Fruit fly (Drosophila melanogaster) whole organism, embryonic: ENCODE data around the gene CG17134.

Experiments used
- CG10366 ChIP-seq: fragments of 200-800 bp; sonication (Bioruptor generic); IDR thresholded peaks from 2 replicates; pipeline ENCODE4 v1.3.6; 2022; ENCODE audit warnings: missing biosample characterization, missing genetic modification characterization
- CG10462 ChIP-seq: fragments of 200-800 bp; sonication (Bioruptor generic); optimal IDR thresholded peaks from 2 replicates; lab custom pipeline; 2016; ENCODE audit warnings: missing biosample characterization, missing genetic modification characterization
- CG10543 ChIP-seq: fragments of 200-800 bp; sonication (Bioruptor generic); optimal IDR thresholded peaks from 3 replicates; lab custom pipeline; 2017; ENCODE audit warnings: missing biosample characterization, mild to moderate bottlenecking, missing genetic modification characterization, moderate library complexity
- CG11085 ChIP-seq: fragments of 200-800 bp; sonication (Bioruptor generic); IDR thresholded peaks from 2 replicates; pipeline ENCODE4 v1.3.6; 2022; ENCODE audit warnings: missing biosample characterization, missing genetic modification characterization
- CG11723 ChIP-seq: fragments of 200-800 bp; sonication (Bioruptor generic); optimal IDR thresholded peaks from 2 replicates; lab custom pipeline; 2017; ENCODE audit warnings: missing biosample characterization, mild to moderate bottlenecking, missing genetic modification characterization
- CG12104 ChIP-seq: fragments of 200-800 bp; sonication (Bioruptor generic); optimal IDR thresholded peaks from 3 replicates; lab custom pipeline; 2016; ENCODE audit warnings: missing biosample characterization, missing genetic modification characterization
- CG1233 ChIP-seq: fragments of 200-800 bp; sonication (Bioruptor generic); optimal IDR thresholded peaks from 4 replicates; lab custom pipeline; 2018; ENCODE audit warnings: missing biosample characterization, mild to moderate bottlenecking, missing genetic modification characterization
- CG12769 ChIP-seq: fragments of 200-800 bp; sonication (Bioruptor generic); optimal IDR thresholded peaks from 2 replicates; lab custom pipeline; 2019; ENCODE audit warnings: missing biosample characterization, mild to moderate bottlenecking, missing genetic modification characterization, moderate library complexity
- CG12942 ChIP-seq: fragments of 200-800 bp; sonication (Bioruptor generic); optimal IDR thresholded peaks from 3 replicates; lab custom pipeline; 2016; ENCODE audit warnings: missing biosample characterization, missing genetic modification characterization
- CG13775 ChIP-seq: fragments of 200-800 bp; sonication (Bioruptor generic); optimal IDR thresholded peaks from 3 replicates; lab custom pipeline; 2017; ENCODE audit warnings: missing biosample characterization, mild to moderate bottlenecking, missing genetic modification characterization
- CG14441 ChIP-seq: fragments of 200-800 bp; sonication (Bioruptor generic); IDR thresholded peaks from 2 replicates; pipeline ENCODE4 v1.3.6; 2022; ENCODE audit warnings: missing biosample characterization, missing genetic modification characterization
- CG15514 ChIP-seq: fragments of 200-800 bp; sonication (Bioruptor generic); optimal IDR thresholded peaks from 3 replicates; lab custom pipeline; 2017; ENCODE audit warnings: missing biosample characterization, missing genetic modification characterization, mild to moderate bottlenecking, moderate library complexity, missing genetic modification reagents
- CG15601 ChIP-seq: fragments of 200-800 bp; sonication (Bioruptor generic); optimal IDR thresholded peaks from 3 replicates; lab custom pipeline; 2019; ENCODE audit warnings: missing biosample characterization, mild to moderate bottlenecking, missing genetic modification characterization, moderate library complexity
- CG16779 ChIP-seq: fragments of 200-800 bp; sonication (Bioruptor generic); IDR thresholded peaks from 2 replicates; pipeline ENCODE4 v1.3.6; 2022; ENCODE audit warnings: missing biosample characterization, missing genetic modification characterization
- CG16813 ChIP-seq: fragments of 200-800 bp; sonication (Bioruptor generic); IDR thresholded peaks from 3 replicates; pipeline ENCODE4 v1.3.6; 2022; ENCODE audit warnings: missing biosample characterization, missing genetic modification characterization; ENCODE audit not compliant: partially characterized antibody
- CG17359 ChIP-seq: fragments of 200-800 bp; sonication (Bioruptor generic); optimal IDR thresholded peaks from 3 replicates; lab custom pipeline; 2018; ENCODE audit warnings: missing biosample characterization, mild to moderate bottlenecking, missing genetic modification characterization, moderate library complexity
- CG17912 ChIP-seq: fragments of 200-800 bp; sonication (Bioruptor generic); optimal IDR thresholded peaks from 2 replicates; lab custom pipeline; 2018; ENCODE audit warnings: missing biosample characterization, mild to moderate bottlenecking, missing genetic modification characterization
- CG32767 ChIP-seq: fragments of 200-800 bp; sonication (Bioruptor generic); IDR thresholded peaks from 2 replicates; pipeline ENCODE4 v1.3.6; 2022; ENCODE audit warnings: missing biosample characterization, missing genetic modification characterization
- CG32772 ChIP-seq: fragments of 200-800 bp; sonication (Bioruptor generic); IDR thresholded peaks from 2 replicates; pipeline ENCODE4 v1.3.6; 2022; ENCODE audit warnings: missing biosample characterization, missing genetic modification characterization
- CG3726 ChIP-seq: fragments of 200-800 bp; sonication (Bioruptor generic); IDR thresholded peaks from 3 replicates; pipeline ENCODE4, ENCODE4 v1.3.6; 2022; ENCODE audit warnings: missing biosample characterization, missing genetic modification characterization
- CG42726 ChIP-seq: fragments of 200-800 bp; sonication (Bioruptor generic); IDR thresholded peaks from 2 replicates; pipeline ENCODE4 v1.3.6; 2022; ENCODE audit warnings: missing biosample characterization, missing genetic modification characterization; ENCODE audit not compliant: partially characterized antibody
- CG4424 ChIP-seq: fragments of 200-800 bp; sonication (Bioruptor generic); optimal IDR thresholded peaks from 3 replicates; lab custom pipeline; 2016; ENCODE audit warnings: missing biosample characterization, missing genetic modification characterization
- CG4854 ChIP-seq: fragments of 200-800 bp; sonication (Bioruptor generic); optimal IDR thresholded peaks from 2 replicates; lab custom pipeline; 2016; ENCODE audit warnings: missing biosample characterization, missing genetic modification characterization, inconsistent platforms
- CG5245 ChIP-seq: fragments of 200-800 bp; sonication (Bioruptor generic); optimal IDR thresholded peaks from 3 replicates; lab custom pipeline; 2016; ENCODE audit warnings: missing biosample characterization, missing genetic modification characterization
- CG6175 ChIP-seq: fragments of 200-800 bp; sonication (Bioruptor generic); IDR thresholded peaks from 3 replicates; pipeline ENCODE4 v1.3.6; 2022; ENCODE audit warnings: missing biosample characterization, missing genetic modification characterization
- CG7963 ChIP-seq: fragments of 200-800 bp; sonication (Bioruptor generic); IDR thresholded peaks from 3 replicates; pipeline ENCODE4 v1.3.6; 2022; ENCODE audit warnings: missing biosample characterization, missing genetic modification characterization; ENCODE audit not compliant: partially characterized antibody
- CG9817 ChIP-seq: fragments of 200-800 bp; sonication (Bioruptor generic); optimal IDR thresholded peaks from 2 replicates; lab custom pipeline; 2018; ENCODE audit warnings: missing biosample characterization, mild to moderate bottlenecking, missing genetic modification characterization, moderate library complexity
- Camta ChIP-seq: fragments of 200-800 bp; sonication (Bioruptor generic); optimal IDR thresholded peaks from 2 replicates; lab custom pipeline; 2016; ENCODE audit warnings: missing biosample characterization, missing genetic modification characterization
- Doc2 ChIP-seq: fragments of 200-800 bp; sonication (Bioruptor generic); IDR thresholded peaks from 2 replicates; pipeline ENCODE4 v1.3.6; 2022; ENCODE audit warnings: missing biosample characterization, missing genetic modification characterization
- Dp ChIP-seq: fragments of 200-800 bp; sonication (Bioruptor generic); optimal IDR thresholded peaks from 2 replicates; lab custom pipeline; 2018; ENCODE audit warnings: missing biosample characterization, mild to moderate bottlenecking, missing genetic modification characterization, moderate library complexity
- Max ChIP-seq: fragments of 200-800 bp; sonication (Bioruptor generic); optimal IDR thresholded peaks from 2 replicates; lab custom pipeline; 2016; ENCODE audit warnings: missing biosample characterization, mild to moderate bottlenecking, missing genetic modification characterization
- Neu2 ChIP-seq: fragments of 200-800 bp; sonication (Bioruptor generic); optimal IDR thresholded peaks from 3 replicates; lab custom pipeline; 2016; ENCODE audit warnings: missing biosample characterization, missing genetic modification characterization, borderline replicate concordance
- ac ChIP-seq: fragments of 200-800 bp; sonication (Bioruptor generic); optimal IDR thresholded peaks from 3 replicates; lab custom pipeline; 2017; ENCODE audit warnings: missing biosample characterization, mild to moderate bottlenecking, missing genetic modification characterization
- ap ChIP-seq: fragments of 200-800 bp; sonication (Bioruptor generic); IDR thresholded peaks from 2 replicates; pipeline ENCODE4 v1.3.6; 2022; ENCODE audit warnings: missing biosample characterization, missing genetic modification characterization
- az2 ChIP-seq: fragments of 200-800 bp; sonication (Bioruptor generic); optimal IDR thresholded peaks from 3 replicates; lab custom pipeline; 2016; ENCODE audit warnings: missing biosample characterization, missing genetic modification characterization
- caup ChIP-seq: fragments of 200-800 bp; sonication (Bioruptor generic); optimal IDR thresholded peaks from 3 replicates; lab custom pipeline; 2017; ENCODE audit warnings: missing biosample characterization, mild to moderate bottlenecking, missing genetic modification characterization, moderate library complexity; ENCODE audit not compliant: severe bottlenecking
- disco-r ChIP-seq: fragments of 200-800 bp; sonication (Bioruptor generic); optimal IDR thresholded peaks from 2 replicates; lab custom pipeline; 2016; ENCODE audit warnings: missing biosample characterization, missing genetic modification characterization
- dysf ChIP-seq: fragments of 200-800 bp; sonication (Bioruptor generic); IDR thresholded peaks from 3 replicates; pipeline ENCODE4 v1.3.6; 2022; ENCODE audit warnings: missing biosample characterization, missing genetic modification characterization
- emc ChIP-seq: fragments of 200-800 bp; sonication (Bioruptor generic); optimal IDR thresholded peaks from 2 replicates; lab custom pipeline; 2016; ENCODE audit warnings: missing biosample characterization, missing genetic modification characterization
- eve ChIP-seq, 2 experiments: fragments of >200 bp; optimal IDR thresholded peaks; 2 replicates each; lab custom pipeline; 2017; ENCODE audit warnings: missing biosample characterization in 2 of 2, missing genetic modification characterization in 2 of 2
- gfzf ChIP-seq: fragments of 200-800 bp; sonication (Bioruptor generic); optimal IDR thresholded peaks from 2 replicates; lab custom pipeline; 2016; ENCODE audit warnings: missing biosample characterization, mild to moderate bottlenecking, missing genetic modification characterization, moderate library complexity
- hbn ChIP-seq: fragments of 200-800 bp; sonication (Bioruptor generic); IDR thresholded peaks from 2 replicates; pipeline ENCODE4 v1.3.6; 2022; ENCODE audit warnings: missing biosample characterization, missing genetic modification characterization; ENCODE audit not compliant: partially characterized antibody
- jing ChIP-seq: fragments of 200-800 bp; sonication (Bioruptor generic); optimal IDR thresholded peaks from 2 replicates; lab custom pipeline; 2018; ENCODE audit warnings: missing biosample characterization, mild to moderate bottlenecking, missing genetic modification characterization
- lmd ChIP-seq: fragments of 200-800 bp; sonication (Bioruptor generic); IDR thresholded peaks from 2 replicates; pipeline ENCODE4 v1.3.6; 2022; ENCODE audit warnings: missing biosample characterization, missing genetic modification characterization
- pros ChIP-seq: fragments of 200-800 bp; sonication (Bioruptor generic); optimal IDR thresholded peaks from 3 replicates; lab custom pipeline; 2019; ENCODE audit warnings: missing biosample characterization, mild to moderate bottlenecking, missing genetic modification characterization, moderate library complexity
- repo ChIP-seq: fragments of 200-800 bp; sonication (Bioruptor generic); optimal IDR thresholded peaks from 2 replicates; lab custom pipeline; 2016; ENCODE audit warnings: missing biosample characterization, missing genetic modification characterization
- row ChIP-seq: fragments of 200-800 bp; sonication (Bioruptor generic); IDR thresholded peaks from 3 replicates; pipeline ENCODE4 v1.3.6; 2022; ENCODE audit warnings: missing biosample characterization, missing genetic modification characterization
- sisA ChIP-seq: fragments of 200-800 bp; sonication (Bioruptor generic); IDR thresholded peaks from 2 replicates; pipeline ENCODE4 v1.3.6; 2022; ENCODE audit warnings: missing biosample characterization, missing genetic modification characterization
- so ChIP-seq: fragments of 200-800 bp; sonication (Bioruptor generic); IDR thresholded peaks from 3 replicates; pipeline ENCODE4 v1.3.6; 2022; ENCODE audit warnings: missing biosample characterization, missing genetic modification characterization
- z ChIP-seq: fragments of 200-800 bp; sonication (Bioruptor generic); IDR thresholded peaks from 3 replicates; pipeline ENCODE4 v1.3.6; 2022; ENCODE audit warnings: missing biosample characterization, missing genetic modification characterization

Gene CG17134

DNA sequence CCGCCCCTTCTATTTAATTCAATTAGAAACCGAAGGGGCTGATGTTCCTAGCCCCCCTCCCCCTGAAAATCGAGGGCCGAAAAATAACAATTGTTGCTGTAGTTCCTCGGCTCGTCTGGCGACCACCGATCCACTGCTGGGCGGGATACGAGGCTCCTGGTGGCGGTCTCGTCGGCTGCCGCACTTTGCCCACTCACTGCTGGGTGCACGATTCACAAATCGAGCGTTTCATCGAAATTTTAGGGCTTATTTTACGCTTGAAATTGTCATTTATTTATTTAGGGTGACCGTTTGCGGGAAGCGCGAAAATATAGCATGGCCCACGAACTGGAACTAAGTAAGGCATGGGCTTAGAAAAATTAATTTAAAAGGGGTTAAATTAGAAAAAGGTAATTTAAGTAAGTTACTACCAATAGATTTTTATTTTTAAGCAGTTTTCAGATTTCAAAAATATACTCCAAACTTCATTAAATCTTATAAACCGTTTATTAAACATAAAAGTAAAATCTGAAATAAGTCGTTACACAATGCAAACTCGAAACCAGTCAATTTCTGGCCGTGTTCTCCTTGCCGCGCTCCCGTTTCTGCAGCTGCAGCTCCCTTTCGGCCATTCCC, 35.9 kb downstream of the CG17134 start, which contains the start of gene Dnz1 (continued):
- TF ChIP-seq CG10462 (GFP tag; lab: Kevin White, UChicago), result no peak
- TF ChIP-seq so, result no peak
- peak; percentile 1 for TF ChIP-seq Dp
- TF ChIP-seq hbn (GFP tag; lab: Robert Waterston, UW), result no peak
- TF ChIP-seq pros (GFP tag; lab: Kevin White, UChicago), result no peak
- TF ChIP-seq CG17359 (tag; lab: Kevin White, UChicago), result peak; percentile 65
- peak; percentile 8 for TF ChIP-seq CG10543
- no peak for TF ChIP-seq repo (GFP tag; lab: Kevin White, UChicago)
- no peak for TF ChIP-seq CG14441 (GFP tag; lab: Robert Waterston, UW)
- no peak for TF ChIP-seq CG11085 (GFP tag; lab: Robert Waterston, UW)
- TF ChIP-seq Doc2 (GFP tag; lab: Robert Waterston, UW), result no peak
- peak; percentile 24 for TF ChIP-seq CG1233 (GFP tag; lab: Kevin White, UChicago)
- no peak for TF ChIP-seq CG7963 (GFP tag; lab: Robert Waterston, UW)
- TF ChIP-seq gfzf (GFP tag; lab: Kevin White, UChicago), result peak; percentile 64
- no peak for TF ChIP-seq eve (GFP tag; optimal IDR thresholded peaks at IDR 0.05; lab: Kevin White, UChicago)
- TF ChIP-seq CG4424, result peak; percentile 58
- TF ChIP-seq sisA (GFP tag; lab: Robert Waterston, UW), result peak; percentile 21; the same call in 1 of the 2 replicates
- no peak for TF ChIP-seq CG12769 (tag; lab: Kevin White, UChicago)
- peak; percentile 2 for TF ChIP-seq CG12104 (GFP tag; lab: Kevin White, UChicago)
- TF ChIP-seq CG10366, result peak; percentile 58
- no peak for TF ChIP-seq CG32767
- TF ChIP-seq lmd (GFP tag; lab: Robert Waterston, UW), result peak; percentile 72
- peak; percentile 97 for TF ChIP-seq CG15514 (GFP tag; lab: Kevin White, UChicago)
- no peak for TF ChIP-seq CG15601
- TF ChIP-seq Camta (GFP tag; lab: Kevin White, UChicago), result peak; percentile 3
- TF ChIP-seq az2 (GFP tag; lab: Kevin White, UChicago), result peak; percentile 58
- TF ChIP-seq jing (GFP tag; lab: Kevin White, UChicago), result no peak
- no peak for TF ChIP-seq CG3726
- no peak for TF ChIP-seq Max (GFP tag; lab: Kevin White, UChicago)
- TF ChIP-seq Neu2, result no peak
- no peak for TF ChIP-seq CG6175 (GFP tag; lab: Robert Waterston, UW)
- TF ChIP-seq CG16813 (GFP tag; lab: Robert Waterston, UW), result no peak
- peak; percentile 28 for TF ChIP-seq CG9817
- TF ChIP-seq ap (GFP tag; lab: Robert Waterston, UW), result no peak; the same call in 1 of the 2 replicates
- TF ChIP-seq dysf (GFP tag; lab: Robert Waterston, UW), result peak; percentile 74; the same call in 2 of the 3 replicates
- no peak for TF ChIP-seq CG5245 (GFP tag; lab: Kevin White, UChicago)
- peak; percentile 57 for TF ChIP-seq CG32772 (GFP tag; lab: Robert Waterston, UW)
- peak; percentile 24 for TF ChIP-seq CG12942 (GFP tag; lab: Kevin White, UChicago)
- peak; percentile 31 for TF ChIP-seq CG13775 (GFP tag; lab: Kevin White, UChicago)
- peak; percentile 45 for TF ChIP-seq caup
- no peak for TF ChIP-seq disco-r (GFP tag; lab: Kevin White, UChicago)
- no peak for TF ChIP-seq CG11723 (GFP tag; lab: Kevin White, UChicago)
- TF ChIP-seq CG42726 (GFP tag; lab: Robert Waterston, UW), result no peak
- TF ChIP-seq CG4854, result no peak
- no peak for TF ChIP-seq z
- TF ChIP-seq row (GFP tag; lab: Robert Waterston, UW), result peak; percentile 89
- no peak for TF ChIP-seq ac (GFP tag; lab: Kevin White, UChicago)
- TF ChIP-seq CG16779 (GFP tag; lab: Robert Waterston, UW), result no peak
- no peak for TF ChIP-seq CG17912 (GFP tag; lab: Kevin White, UChicago)
- no peak for TF ChIP-seq emc
